Worm (Caenorhabditis elegans): ENCODE data around the gene ketn-1.

DNA sequence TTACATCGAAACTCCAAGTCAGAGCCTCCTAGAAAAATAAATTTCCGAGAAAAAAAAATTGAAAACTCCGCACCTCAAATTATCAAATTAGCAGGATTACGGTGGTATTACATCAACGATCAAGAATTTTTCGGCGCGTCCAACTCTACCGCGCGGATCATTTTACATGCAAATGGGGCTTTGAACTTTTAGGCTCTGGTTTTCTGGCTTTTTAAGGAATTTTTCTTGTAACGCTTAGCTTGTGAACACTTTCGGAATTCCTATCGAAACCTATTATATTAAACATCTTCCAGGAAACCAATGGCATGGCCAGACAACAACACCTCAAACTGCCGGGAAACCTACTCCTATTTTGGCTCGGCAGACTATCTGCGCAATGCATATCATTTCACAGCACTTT is 36.1 kb downstream of the ketn-1 start, which contains the start of gene srh-56:
- TF ChIP-seq F26F4.8 (GFP tag; conservative IDR thresholded peaks at IDR 0.05) (no peak), fos-1 (tag; optimal IDR thresholded peaks at IDR 0.05) (no peak), mep-1 (tag; optimal IDR thresholded peaks at IDR 0.05) (no peak), nhr-48 (tag; optimal IDR thresholded peaks at IDR 0.05) (no peak), R02D3.7 (tag; optimal IDR thresholded peaks at IDR 0.05) (no peak), fkh-10 (GFP tag; optimal IDR thresholded peaks at IDR 0.05) (no peak), nhr-28 (tag; optimal IDR thresholded peaks at IDR 0.05) (no peak), madf-5 (GFP tag; IDR thresholded peaks at IDR 0.05) (no peak), hlh-30 (tag; optimal IDR thresholded peaks at IDR 0.05; ENCODE audit: insufficient read depth) (no peak), ceh-82 (tag; optimal IDR thresholded peaks at IDR 0.05) (no peak), Y75B8A.6 (GFP tag; IDR thresholded peaks at IDR 0.05) (no peak), nhr-6 (tag; optimal IDR thresholded peaks at IDR 0.05) (no peak)

Data from whole organism, L4 larva.